Worm (Caenorhabditis elegans) whole organism, young adult: ENCODE data around the gene capg-2.

ENCODE experiments used
- F10E7.11 ChIP-seq: sonication (generic microtip); optimal IDR thresholded peaks from 2 replicates; lab custom pipeline; 2017; ENCODE audit warnings: mild to moderate bottlenecking, missing genetic modification characterization, moderate library complexity, missing compliant biosample characterization
- F23B12.7 ChIP-seq: sonication (generic microtip); optimal IDR thresholded peaks from 2 replicates; lab custom pipeline; 2017; ENCODE audit warnings: missing genetic modification characterization, mild to moderate bottlenecking, missing compliant biosample characterization, antibody characterized with exemption, moderate library complexity; ENCODE audit not compliant: insufficient read depth
- F49E8.2 ChIP-seq: sonication (generic microtip); optimal IDR thresholded peaks from 3 replicates; lab custom pipeline; 2017; ENCODE audit warnings: missing genetic modification characterization, mild to moderate bottlenecking, missing compliant biosample characterization, antibody characterized with exemption, moderate library complexity; ENCODE audit not compliant: insufficient read depth
- F55B11.4 ChIP-seq: sonication (generic microtip); optimal IDR thresholded peaks from 2 replicates; lab custom pipeline; 2016; ENCODE audit warnings: missing compliant biosample characterization, missing genetic modification characterization, borderline replicate concordance; ENCODE audit not compliant: insufficient read depth
- K12H6.12 ChIP-seq: fragments of 200-800 bp; sonication (Bioruptor generic); optimal IDR thresholded peaks from 2 replicates; lab custom pipeline; 2018; ENCODE audit warnings: mild to moderate bottlenecking, missing genetic modification characterization, missing compliant biosample characterization
- Y53G8AR.9 ChIP-seq: fragments of 200-800 bp; sonication (Bioruptor generic); conservative IDR thresholded peaks from 2 replicates; pipeline ENCODE4 v1.3.6; 2022; ENCODE audit warnings: missing genetic modification reagents, missing genetic modification characterization, missing compliant biosample characterization
- Y79H2A.3 ChIP-seq: fragments of 200-800 bp; sonication (Bioruptor generic); conservative IDR thresholded peaks from 2 replicates; pipeline ENCODE4 v1.3.6; 2022; ENCODE audit warnings: missing genetic modification reagents, missing genetic modification characterization, missing compliant biosample characterization
- ZK185.1 ChIP-seq: sonication (generic microtip); optimal IDR thresholded peaks from 2 replicates; lab custom pipeline; 2016; ENCODE audit warnings: mild to moderate bottlenecking, missing genetic modification characterization, missing compliant biosample characterization; ENCODE audit not compliant: poor library complexity, severe bottlenecking
- ama-1 ChIP-seq, 3 experiments: fragments of 150-350 bp in 1 of 3; sonication (generic microtip) in 2 of 3; optimal IDR thresholded peaks; 2 replicates each; lab custom pipeline; 2014 to 2018; ENCODE audit warnings: missing biosample characterization in 2 of 3, missing genetic modification characterization in 2 of 3, missing genetic modification reagents in 2 of 3
- aptf-3 ChIP-seq: fragments of 200-800 bp; sonication (Bioruptor generic); IDR thresholded peaks from 2 replicates; pipeline ENCODE4 v1.3.6; 2022; ENCODE audit warnings: missing genetic modification characterization, missing compliant biosample characterization
- atf-7 ChIP-seq: sonication (generic microtip); optimal IDR thresholded peaks from 2 replicates; lab custom pipeline; 2017; ENCODE audit warnings: mild to moderate bottlenecking, missing genetic modification characterization, missing compliant biosample characterization
- attf-5 ChIP-seq: fragments of 200-800 bp; sonication (Bioruptor generic); optimal IDR thresholded peaks from 2 replicates; lab custom pipeline; 2018; ENCODE audit warnings: mild to moderate bottlenecking, missing genetic modification characterization, missing compliant biosample characterization
- ceh-100 ChIP-seq: fragments of 200-800 bp; sonication (Bioruptor generic); IDR thresholded peaks from 2 replicates; pipeline ENCODE4 v1.3.6; 2022; ENCODE audit warnings: missing genetic modification reagents, missing genetic modification characterization, missing compliant biosample characterization
- ceh-79 ChIP-seq: sonication (generic microtip); optimal IDR thresholded peaks from 2 replicates; lab custom pipeline; 2017; ENCODE audit warnings: mild to moderate bottlenecking, missing genetic modification characterization, missing compliant biosample characterization
- ceh-91 ChIP-seq: fragments of 200-800 bp; sonication (Bioruptor generic); IDR thresholded peaks from 2 replicates; pipeline ENCODE4 v1.3.6; 2022; ENCODE audit warnings: missing genetic modification reagents, missing genetic modification characterization, missing compliant biosample characterization
- efl-1 ChIP-seq: fragments of 150-350 bp; optimal IDR thresholded peaks from 2 replicates; lab custom pipeline; 2014; ENCODE audit warnings: missing biosample characterization, missing genetic modification reagents, missing genetic modification characterization
- egl-44 ChIP-seq: fragments of 200-800 bp; sonication (Bioruptor generic); IDR thresholded peaks from 2 replicates; pipeline ENCODE4 v1.3.6; 2022; ENCODE audit warnings: missing genetic modification reagents, missing genetic modification characterization, missing compliant biosample characterization
- hlh-26 ChIP-seq: fragments of 200-800 bp; sonication (Bioruptor generic); conservative IDR thresholded peaks from 2 replicates; pipeline ENCODE4 v1.3.6; 2022; ENCODE audit warnings: missing genetic modification reagents, missing genetic modification characterization, missing compliant biosample characterization
- hrde-1 ChIP-seq: sonication (generic microtip); optimal IDR thresholded peaks from 2 replicates; lab custom pipeline; 2016; ENCODE audit warnings: missing genetic modification characterization, mild to moderate bottlenecking, missing compliant biosample characterization, moderate library complexity, missing genotype, missing genetic modification reagents, borderline replicate concordance
- let-526 ChIP-seq: fragments of 200-800 bp; sonication (Bioruptor generic); IDR thresholded peaks from 2 replicates; pipeline ENCODE4 v1.3.6; 2022; ENCODE audit warnings: missing genetic modification reagents, missing genetic modification characterization, missing compliant biosample characterization
- lin-26 ChIP-seq: fragments of 200-800 bp; sonication (Bioruptor generic); IDR thresholded peaks from 2 replicates; pipeline ENCODE4 v1.3.6; 2022; ENCODE audit warnings: missing genetic modification reagents, missing genetic modification characterization, missing compliant biosample characterization
- lin-40 ChIP-seq: sonication (generic microtip); optimal IDR thresholded peaks from 2 replicates; lab custom pipeline; 2016; ENCODE audit warnings: missing genetic modification characterization, mild to moderate bottlenecking, missing compliant biosample characterization, missing genotype, missing genetic modification reagents
- lin-54 ChIP-seq: fragments of 200-800 bp; sonication (Bioruptor generic); optimal IDR thresholded peaks from 2 replicates; lab custom pipeline; 2018; ENCODE audit warnings: mild to moderate bottlenecking, missing genetic modification characterization, missing compliant biosample characterization
- lir-1 ChIP-seq: fragments of 200-800 bp; sonication (Bioruptor generic); conservative IDR thresholded peaks from 2 replicates; pipeline ENCODE4 v1.3.6; 2022; ENCODE audit warnings: missing genetic modification reagents, missing genetic modification characterization, missing compliant biosample characterization
- lsy-27 ChIP-seq: sonication (generic microtip); optimal IDR thresholded peaks from 2 replicates; lab custom pipeline; 2017; ENCODE audit warnings: missing genetic modification characterization, mild to moderate bottlenecking, missing compliant biosample characterization, antibody characterized with exemption, missing genotype, borderline replicate concordance; ENCODE audit not compliant: insufficient read depth
- madf-10 ChIP-seq: sonication (generic microtip); optimal IDR thresholded peaks from 2 replicates; lab custom pipeline; 2016; ENCODE audit warnings: mild to moderate bottlenecking, missing genetic modification characterization, missing compliant biosample characterization
- madf-3 ChIP-seq: fragments of 200-800 bp; sonication (Bioruptor generic); IDR thresholded peaks from 2 replicates; pipeline ENCODE4 v1.3.6; 2022; ENCODE audit warnings: missing genetic modification reagents, missing genetic modification characterization, missing compliant biosample characterization
- mcd-1 ChIP-seq: fragments of 200-800 bp; sonication (Bioruptor generic); IDR thresholded peaks from 2 replicates; pipeline ENCODE4 v1.3.6; 2022; ENCODE audit warnings: missing genetic modification reagents, missing genetic modification characterization, missing compliant biosample characterization
- mxl-1 ChIP-seq: sonication (generic microtip); optimal IDR thresholded peaks from 2 replicates; lab custom pipeline; 2016; ENCODE audit warnings: missing genetic modification characterization, missing compliant biosample characterization
- nhr-80 ChIP-seq: sonication (generic microtip); optimal IDR thresholded peaks from 2 replicates; lab custom pipeline; 2016; ENCODE audit warnings: missing genetic modification characterization, missing compliant biosample characterization
- snpc-3.4 ChIP-seq: sonication (generic microtip); optimal IDR thresholded peaks from 2 replicates; lab custom pipeline; 2017; ENCODE audit warnings: missing genetic modification characterization, mild to moderate bottlenecking, missing compliant biosample characterization, antibody characterized with exemption, moderate library complexity, missing genotype, missing genetic modification reagents
- tlf-1 ChIP-seq: fragments of 200-800 bp; sonication (Bioruptor generic); optimal IDR thresholded peaks from 2 replicates; lab custom pipeline; 2018; ENCODE audit warnings: mild to moderate bottlenecking, missing genetic modification characterization, missing compliant biosample characterization
- unc-130 ChIP-seq: sonication (generic microtip); optimal IDR thresholded peaks from 2 replicates; lab custom pipeline; 2016; ENCODE audit warnings: missing genetic modification reagents, missing genetic modification characterization, missing compliant biosample characterization
- zim-3 ChIP-seq: sonication (generic microtip); optimal IDR thresholded peaks from 2 replicates; lab custom pipeline; 2017; ENCODE audit warnings: mild to moderate bottlenecking, missing genetic modification characterization, moderate library complexity, missing compliant biosample characterization
- ztf-26 ChIP-seq: sonication (generic microtip); optimal IDR thresholded peaks from 2 replicates; lab custom pipeline; 2017; ENCODE audit warnings: missing genetic modification characterization, missing compliant biosample characterization

The capg-2 gene

DNA sequence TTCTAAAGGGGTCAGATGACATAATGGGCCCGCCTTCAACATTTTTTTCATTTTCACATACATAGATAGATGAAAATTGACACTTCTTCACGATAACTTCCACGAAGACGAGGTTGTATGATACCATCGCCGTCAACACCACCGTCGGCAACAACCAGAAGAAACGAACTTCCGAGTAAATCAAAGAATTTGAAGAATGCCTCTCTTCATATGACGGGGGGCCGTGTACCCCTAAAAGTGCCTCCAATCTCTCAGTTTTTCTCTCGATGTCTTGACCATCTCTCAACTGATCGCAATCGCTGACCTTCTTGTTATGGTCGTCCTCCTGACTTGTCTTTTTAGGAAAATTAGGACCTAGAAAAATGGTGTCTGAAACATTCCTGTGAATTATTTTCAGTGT, 23.8 kb downstream of the capg-2 start:
- TF ChIP-seq attf-5 (GFP tag; lab: Kevin White, UChicago) (no peak), F10E7.11 (no peak), mcd-1 (GFP tag; lab: Robert Waterston, UW) (no peak), efl-1 (GFP tag; lab: Kevin White, UChicago) (no peak), mxl-1 (tag; lab: Kevin White, UChicago) (no peak)

DNA sequence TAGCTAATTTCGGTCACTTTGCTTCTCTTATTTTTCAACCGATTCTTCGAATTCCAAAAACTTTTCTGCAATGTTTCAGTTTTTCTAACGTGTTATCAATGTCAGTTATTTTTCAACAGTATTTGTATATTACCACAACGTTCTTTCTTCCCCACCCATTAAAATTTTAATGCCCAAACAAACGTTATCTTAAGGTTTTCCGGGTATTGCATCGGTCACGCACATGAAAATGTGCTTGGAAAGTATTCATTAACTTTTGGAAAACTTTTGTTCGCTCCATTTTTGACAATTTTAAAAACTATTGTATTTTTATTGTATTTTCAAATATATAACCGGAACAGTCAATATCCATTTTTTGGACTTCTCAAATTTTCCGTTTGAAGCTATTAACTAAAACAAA, 24.4 kb downstream of the capg-2 start:
- no peak for TF ChIP-seq lin-54 (GFP tag; lab: Kevin White, UChicago)
- no peak for TF ChIP-seq F55B11.4
- TF ChIP-seq F49E8.2, result no peak
- TF ChIP-seq Y79H2A.3 (GFP tag; lab: Robert Waterston, UW), result no peak
- TF ChIP-seq K12H6.12 (tag; lab: Kevin White, UChicago), result no peak
- TF ChIP-seq egl-44 (GFP tag; lab: Robert Waterston, UW), result no peak
- TF ChIP-seq ztf-26 (tag; lab: Kevin White, UChicago), result no peak

ce11 chrV:12296794-12297193, 25.1 kb downstream of the capg-2 start:
- no peak for TF ChIP-seq ama-1 (optimal IDR thresholded peaks at IDR 0.05; lab: Kevin White, UChicago)
- TF ChIP-seq ama-1 (GFP tag; optimal IDR thresholded peaks at IDR 0.05; lab: Kevin White, UChicago), result no peak
- TF ChIP-seq aptf-3 (GFP tag; lab: Robert Waterston, UW), result no peak
- TF ChIP-seq let-526 (GFP tag; lab: Robert Waterston, UW), result no peak
- no peak for TF ChIP-seq hlh-26 (GFP tag; lab: Robert Waterston, UW)
- no peak for TF ChIP-seq tlf-1 (GFP tag; lab: Kevin White, UChicago)
- no peak for TF ChIP-seq Y79H2A.3 (GFP tag; lab: Robert Waterston, UW)
- no peak for TF ChIP-seq unc-130 (GFP tag; lab: Kevin White, UChicago)
- TF ChIP-seq egl-44 (GFP tag; lab: Robert Waterston, UW), result no peak
- TF ChIP-seq, all 124 proteins: peak for 0

DNA sequence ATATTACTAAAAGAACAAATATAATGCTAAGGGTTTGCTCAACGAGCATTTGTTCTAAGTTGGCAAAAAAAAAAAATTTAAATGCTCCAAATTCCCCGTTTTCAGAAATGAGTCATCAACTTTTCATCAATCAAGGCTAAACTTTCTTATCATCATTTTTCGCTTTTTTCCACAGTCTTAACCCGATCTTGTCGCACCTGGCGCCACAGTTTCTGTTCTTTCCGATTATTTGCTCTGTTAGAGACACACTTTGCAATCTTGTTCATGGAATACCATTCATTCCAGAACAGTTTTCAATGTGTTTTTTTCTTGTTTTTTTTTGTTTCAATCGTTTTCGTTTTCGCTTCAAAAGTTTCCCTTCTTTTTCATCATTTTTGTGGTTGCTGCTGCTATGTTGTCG, 26.5 kb downstream of the capg-2 start:
- TF ChIP-seq lin-40 (tag; lab: Kevin White, UChicago), result no peak
- no peak for TF ChIP-seq snpc-3.4 (tag; lab: Kevin White, UChicago)
- TF ChIP-seq nhr-80 (tag; lab: Kevin White, UChicago), result peak; percentile 80
- no peak for TF ChIP-seq madf-10
- TF ChIP-seq hrde-1 (tag; lab: Kevin White, UChicago), result no peak

- TF ChIP-seq lir-1 (GFP tag; lab: Robert Waterston, UW) (no peak), atf-7 (tag; lab: Kevin White, UChicago) (no peak), Y53G8AR.9 (GFP tag; lab: Robert Waterston, UW) (no peak), ceh-79 (tag; lab: Kevin White, UChicago) (no peak), madf-3 (GFP tag; lab: Robert Waterston, UW) (no peak), F55B11.4 (no peak), lsy-27 (tag; lab: Kevin White, UChicago) (no peak), egl-44 (GFP tag; lab: Robert Waterston, UW) (no peak), zim-3 (tag; lab: Kevin White, UChicago) (no peak), ZK185.1 (tag; lab: Kevin White, UChicago) (no peak), ceh-91 (GFP tag; lab: Robert Waterston, UW) (no peak), let-526 (GFP tag; lab: Robert Waterston, UW) (no peak), F23B12.7 (tag; lab: Kevin White, UChicago) (no peak), ceh-100 (GFP tag; lab: Robert Waterston, UW) (no peak), mcd-1 (GFP tag; lab: Robert Waterston, UW) (no peak), lin-26 (GFP tag; lab: Robert Waterston, UW) (no peak)
Measured at ce11 chrV:12299244-12299766, 27.6 kb downstream of the capg-2 start.
